Worm (Caenorhabditis elegans): ENCODE measurements around the gene sas-7.

DNA sequence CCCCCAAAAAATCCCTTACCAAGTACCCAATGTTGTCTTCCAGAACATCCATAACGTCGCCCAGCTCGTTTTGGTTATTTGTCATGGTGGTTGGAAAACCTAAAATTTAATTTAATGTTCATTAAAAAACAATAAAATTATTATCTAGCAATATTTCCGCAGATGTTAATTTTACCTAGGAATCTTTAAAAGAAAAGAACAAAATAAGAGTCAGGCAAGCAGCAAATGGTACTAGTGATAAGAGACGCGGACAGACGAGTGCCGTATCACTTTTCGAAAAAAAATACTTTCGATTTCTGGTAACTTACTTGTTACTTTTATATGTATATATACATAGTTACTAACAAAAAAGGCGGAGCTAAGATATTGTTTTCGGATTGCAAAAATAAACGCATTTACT, 9.8 kb upstream of the sas-7 start, which contains the start of gene T07A5.7:
- TF ChIP-seq snpc-4 (tag; optimal IDR thresholded peaks at IDR 0.05) (no peak), elt-3 (tag; optimal IDR thresholded peaks at IDR 0.05) (no peak), unc-62 (GFP tag; optimal IDR thresholded peaks at IDR 0.05) (no peak), ceh-83 (GFP tag; optimal IDR thresholded peaks at IDR 0.05) (no peak), pha-4 (tag; optimal IDR thresholded peaks at IDR 0.05) (no peak), mep-1 (tag; optimal IDR thresholded peaks at IDR 0.05) (no peak), nhr-237 (tag; optimal IDR thresholded peaks at IDR 0.05) (no peak), sptf-1 (tag; optimal IDR thresholded peaks at IDR 0.05) (no peak), ztf-11 (tag; optimal IDR thresholded peaks at IDR 0.05) (no peak)
